Fruit fly (Drosophila melanogaster): ENCODE results near the gene Vha100-4.

Vha100-4 gene

DNA sequence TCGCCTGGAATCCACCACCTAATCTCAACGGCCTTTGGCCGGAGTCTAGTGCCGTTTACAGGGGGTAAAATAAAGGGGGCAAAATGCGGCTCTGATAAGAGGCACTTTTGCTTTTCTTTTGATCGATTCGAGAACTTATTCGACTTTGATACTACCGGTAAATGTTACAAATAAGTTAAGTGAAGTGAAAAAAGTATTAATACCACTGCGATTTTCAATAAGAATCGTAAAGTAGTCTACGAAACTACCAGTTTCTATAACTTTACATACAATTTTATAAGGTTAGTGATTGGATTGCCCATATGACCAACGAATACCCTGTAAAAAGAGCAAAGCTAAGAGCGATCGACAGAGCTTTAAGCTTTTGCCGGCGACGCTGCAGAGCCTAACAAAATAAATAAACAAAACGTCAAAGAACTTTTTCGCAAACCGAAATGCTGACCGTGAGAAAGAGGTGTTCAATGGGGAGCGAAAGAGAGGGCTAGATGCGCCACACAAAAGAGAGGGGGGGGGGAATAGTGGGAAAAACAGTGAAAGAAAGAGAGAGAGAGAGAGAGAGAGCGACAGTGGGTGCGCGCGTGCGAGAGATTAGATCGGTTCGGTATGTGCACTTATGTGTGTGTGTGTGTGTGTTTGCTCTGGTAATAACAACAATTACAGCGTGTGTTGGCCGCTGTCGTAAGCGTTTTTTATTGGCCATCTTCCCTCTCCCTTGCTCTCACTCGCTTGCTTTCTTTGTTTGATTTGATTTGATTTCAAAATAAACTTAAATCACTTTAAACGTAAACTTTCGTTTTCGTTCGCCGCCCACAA lies 47.2 kb upstream of the Vha100-4 start (continued):
- TF ChIP-seq Hnf4 (GFP tag; optimal IDR thresholded peaks at IDR 0.05) (peak; percentile 89), sage (GFP tag; optimal IDR thresholded peaks at IDR 0.05) (peak; percentile 55)

DNA sequence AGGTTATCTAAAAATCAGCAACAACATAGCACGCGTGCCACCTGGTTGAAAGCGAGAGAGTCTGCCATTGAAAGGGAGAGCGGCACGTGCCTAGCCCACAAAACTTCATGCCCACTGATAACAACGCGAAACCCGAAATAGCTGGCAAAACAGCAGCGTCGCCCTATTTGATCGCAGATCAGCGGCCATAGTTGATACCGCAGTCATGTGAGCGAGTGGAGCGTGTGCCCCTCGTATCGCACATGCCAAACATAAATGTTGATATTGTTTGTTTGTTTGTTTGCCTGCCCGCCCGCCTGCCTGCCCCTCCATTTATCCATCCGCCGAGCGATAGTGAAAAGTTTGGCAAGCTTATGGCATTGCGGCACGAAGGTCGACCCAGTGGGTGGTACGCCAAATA lies 43.3 kb upstream of the Vha100-4 start:
- TF ChIP-seq foxo (GFP tag; optimal IDR thresholded peaks at IDR 0.05) (no peak), usp (GFP tag; optimal IDR thresholded peaks at IDR 0.05) (no peak), Rel (GFP tag; optimal IDR thresholded peaks at IDR 0.05) (no peak), Rel (tag; optimal IDR thresholded peaks at IDR 0.05) (no peak), OdsH (GFP tag; optimal IDR thresholded peaks at IDR 0.05) (no peak), lola (GFP tag; optimal IDR thresholded peaks at IDR 0.05) (no peak), Dif (GFP tag; optimal IDR thresholded peaks at IDR 0.05; ENCODE audit: partially characterized antibody) (no peak)

DNA sequence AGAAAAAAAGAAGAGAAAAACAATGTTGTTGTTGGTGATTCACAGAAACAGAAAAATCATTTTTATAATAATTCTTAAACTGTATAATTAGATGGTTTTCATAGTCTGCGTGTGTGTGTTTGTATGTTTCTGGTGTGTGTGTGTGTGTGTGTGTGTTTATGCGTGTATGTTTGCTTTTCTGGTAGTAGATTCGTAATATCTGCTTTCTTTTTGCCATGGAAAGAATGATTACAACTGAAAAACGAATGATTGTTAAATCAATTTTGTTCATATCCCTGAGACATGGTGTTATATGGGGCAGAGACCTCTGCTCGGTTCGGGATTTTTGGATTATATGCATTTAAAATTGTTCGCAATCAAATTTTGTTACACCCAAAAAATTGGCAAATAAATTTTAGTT lies 33.7 kb upstream of the Vha100-4 start:
- TF ChIP-seq lola (GFP tag; optimal IDR thresholded peaks at IDR 0.05): no peak
- TF ChIP-seq Dfd (GFP tag; optimal IDR thresholded peaks at IDR 0.05): peak; percentile 60

DNA sequence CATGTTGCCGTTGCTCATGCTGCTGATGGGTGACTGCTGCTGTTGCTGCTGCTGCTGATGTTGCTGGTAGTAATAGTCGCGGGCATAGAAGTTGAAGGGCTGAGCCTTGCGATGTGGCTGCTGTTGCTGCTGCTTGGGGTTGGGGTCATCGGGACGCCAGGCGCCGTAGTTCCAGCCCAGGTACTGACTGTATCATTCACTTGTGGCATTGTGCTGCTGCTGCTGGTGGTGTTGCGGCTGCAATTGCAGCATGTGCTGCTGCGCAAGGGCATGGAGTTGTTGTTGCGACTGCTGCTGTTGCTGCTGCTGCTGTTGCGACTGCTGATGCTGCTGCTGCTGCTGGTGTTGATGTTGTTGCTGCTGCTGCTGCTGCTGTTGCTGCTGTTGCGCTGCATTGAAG lies 32.8 kb upstream of the Vha100-4 start:
- TF ChIP-seq jim (GFP tag; optimal IDR thresholded peaks at IDR 0.05) (no peak), foxo (GFP tag; optimal IDR thresholded peaks at IDR 0.05) (no peak), Dif (GFP tag; optimal IDR thresholded peaks at IDR 0.05; ENCODE audit: partially characterized antibody) (no peak), usp (GFP tag; optimal IDR thresholded peaks at IDR 0.05) (no peak), br (GFP tag; optimal IDR thresholded peaks at IDR 0.05) (no peak), pan (optimal IDR thresholded peaks at IDR 0.05) (no peak), Dfd (GFP tag; optimal IDR thresholded peaks at IDR 0.05) (peak; percentile 98), sage (GFP tag; optimal IDR thresholded peaks at IDR 0.05) (no peak), Hr78 (GFP tag; optimal IDR thresholded peaks at IDR 0.05) (no peak)

DNA sequence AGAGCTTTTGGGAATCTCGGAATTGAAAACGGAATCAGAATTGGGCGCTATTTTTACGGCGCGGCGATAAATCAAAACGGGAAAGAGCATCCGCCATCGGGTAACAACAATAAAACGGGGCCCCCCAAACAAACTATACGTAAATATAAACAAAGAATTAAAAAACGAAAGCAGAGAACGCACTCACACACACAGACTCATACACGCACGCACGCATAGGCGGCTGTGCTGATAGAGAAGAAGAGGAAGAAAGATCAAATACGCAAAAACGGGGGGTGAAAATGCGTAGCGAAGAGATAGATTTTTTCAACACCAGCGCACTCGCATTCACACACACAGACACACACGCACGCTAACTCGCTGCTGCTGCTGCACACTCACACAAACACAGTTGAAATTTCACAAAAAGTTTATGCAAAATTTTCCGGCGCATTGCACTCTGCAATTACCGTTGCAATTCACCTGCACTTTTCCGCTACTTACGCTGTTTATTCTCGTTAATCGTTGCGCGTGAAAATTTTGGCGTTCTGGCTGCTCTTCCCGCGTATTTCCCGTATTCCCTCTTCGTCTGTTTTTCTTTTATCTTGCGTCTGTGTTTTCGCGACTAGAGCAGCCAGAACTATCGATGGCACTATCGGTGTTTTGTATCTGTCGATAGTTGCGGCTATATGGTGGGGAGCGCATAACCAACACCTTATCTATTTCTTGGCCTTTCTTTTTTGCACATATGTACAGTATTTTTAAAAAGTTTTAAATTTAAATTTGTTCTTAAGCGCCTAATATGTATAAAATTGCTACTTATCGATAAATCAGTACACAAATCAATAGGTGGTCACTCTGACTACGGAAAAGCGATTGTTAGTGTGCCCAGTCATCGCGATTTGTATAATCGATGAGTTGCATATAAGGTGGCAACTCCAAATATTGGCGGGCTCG lies 22.9 kb upstream of the Vha100-4 start, which contains the start of gene CG31122:
TSS of gene CG31122 (minus strand) at position 596 of the 936 bp plus-strand sequence.
- TF ChIP-seq psq (GFP tag; optimal IDR thresholded peaks at IDR 0.05): peak; percentile 96
- no peak for TF ChIP-seq Dif (GFP tag; optimal IDR thresholded peaks at IDR 0.05; ENCODE audit: partially characterized antibody)
- TF ChIP-seq fru (GFP tag; optimal IDR thresholded peaks at IDR 0.05): peak; percentile 38
- peak; percentile 50 for TF ChIP-seq N (GFP tag; optimal IDR thresholded peaks at IDR 0.05)
- peak; percentile 42 for TF ChIP-seq Abd-B (GFP tag; optimal IDR thresholded peaks at IDR 0.05)
- TF ChIP-seq sage (GFP tag; optimal IDR thresholded peaks at IDR 0.05): no peak
- TF ChIP-seq br (GFP tag; optimal IDR thresholded peaks at IDR 0.05): peak; percentile 63
- peak; percentile 15 for TF ChIP-seq dsf (GFP tag; optimal IDR thresholded peaks at IDR 0.05; ENCODE audit: borderline replicate concordance)
- TF ChIP-seq CrebA (GFP tag; optimal IDR thresholded peaks at IDR 0.05; ENCODE audit: borderline replicate concordance): no peak
- TF ChIP-seq Hnf4 (GFP tag; optimal IDR thresholded peaks at IDR 0.05): peak; percentile 77
- no peak for TF ChIP-seq Hr78 (GFP tag; optimal IDR thresholded peaks at IDR 0.05)
- TF ChIP-seq CG9705 (GFP tag; optimal IDR thresholded peaks at IDR 0.05): no peak
- peak; percentile 64 for TF ChIP-seq Jra (GFP tag; optimal IDR thresholded peaks at IDR 0.05)
- peak; percentile 49 for TF ChIP-seq woc (GFP tag; optimal IDR thresholded peaks at IDR 0.05)
- TF ChIP-seq CG32264 (GFP tag; optimal IDR thresholded peaks at IDR 0.05): no peak
- no peak for TF ChIP-seq pan (optimal IDR thresholded peaks at IDR 0.05)
- TF ChIP-seq Rel (GFP tag; optimal IDR thresholded peaks at IDR 0.05): no peak
- TF ChIP-seq Rel (tag; optimal IDR thresholded peaks at IDR 0.05): peak; percentile 52
- no peak for TF ChIP-seq dl (GFP tag; optimal IDR thresholded peaks at IDR 0.05; ENCODE audit: insufficient read depth in 1 of 2, partially characterized antibody in 2 of 2)
- TF ChIP-seq lola (GFP tag; optimal IDR thresholded peaks at IDR 0.05): peak; percentile 65
- TF ChIP-seq OdsH (GFP tag; optimal IDR thresholded peaks at IDR 0.05): peak; percentile 20
- peak; percentile 60 for TF ChIP-seq h (GFP tag; optimal IDR thresholded peaks at IDR 0.05)
- peak; percentile 34 to 61 for TF ChIP-seq foxo (GFP tag; optimal IDR thresholded peaks at IDR 0.05)
- no peak for TF ChIP-seq rgr (GFP tag; optimal IDR thresholded peaks at IDR 0.05)
- no peak for TF ChIP-seq Myc (optimal IDR thresholded peaks at IDR 0.05)
- TF ChIP-seq GATAd (GFP tag; optimal IDR thresholded peaks at IDR 0.05): peak; percentile 42

Data from whole organism, wandering third instar larva.